Fruit fly (Drosophila melanogaster) whole organism, adult: ENCODE data around the gene grp.

Experiments
- CG11617 ChIP-seq: fragments of 200-800 bp; sonication (Bioruptor generic); optimal IDR thresholded peaks from 2 replicates; lab custom pipeline; 2017; ENCODE audit warnings: mild to moderate bottlenecking, missing biosample characterization, missing genetic modification reagents, missing genetic modification characterization
- CG12768 ChIP-seq: fragments of 200-800 bp; sonication (Bioruptor generic); optimal IDR thresholded peaks from 2 replicates; lab custom pipeline; 2017; ENCODE audit warnings: missing biosample characterization, missing genetic modification characterization, mild to moderate bottlenecking, moderate library complexity, missing genetic modification reagents
- CG33017 ChIP-seq: fragments of 200-800 bp; sonication (Bioruptor generic); optimal IDR thresholded peaks from 2 replicates; lab custom pipeline; 2018; ENCODE audit warnings: missing biosample characterization, mild to moderate bottlenecking, missing genetic modification characterization, moderate library complexity
- toe ChIP-seq: fragments of 200-800 bp; sonication (Bioruptor generic); optimal IDR thresholded peaks from 2 replicates; lab custom pipeline; 2016; ENCODE audit warnings: missing biosample characterization, missing genetic modification characterization

DNA sequence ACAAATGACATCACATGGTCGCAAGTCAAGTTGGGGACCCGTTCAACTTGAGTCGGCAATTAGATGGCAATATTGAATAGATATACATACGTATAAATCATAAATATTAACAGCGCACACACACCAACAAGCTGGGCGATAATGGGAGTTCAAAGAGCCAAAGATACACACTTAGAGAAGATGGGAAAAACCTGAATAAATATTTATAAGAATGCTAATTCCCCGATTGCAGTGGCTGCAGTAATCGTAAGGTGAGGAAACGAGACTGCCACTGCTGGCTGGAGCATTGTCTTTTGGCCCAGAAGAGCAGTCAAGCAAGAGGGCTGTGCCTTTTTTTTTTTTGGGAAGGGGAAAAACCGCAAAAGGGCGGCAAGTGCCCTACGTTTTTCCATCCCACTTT, 30.4 kb downstream of the grp start:
- no peak for TF ChIP-seq CG11617 (GFP tag; lab: Kevin White, UChicago)
- no peak for TF ChIP-seq CG33017
- TF ChIP-seq CG12768 (GFP tag; lab: Kevin White, UChicago): no peak
- no peak for TF ChIP-seq toe (GFP tag; lab: Kevin White, UChicago)
